Fruit fly (Drosophila melanogaster) whole organism, embryonic: ENCODE results near the gene CG42718.

Experiments
- C15 ChIP-seq: fragments of 200-800 bp; sonication (Bioruptor generic); IDR thresholded peaks from 3 replicates; pipeline ENCODE4 v1.3.6; 2022; ENCODE audit warnings: missing biosample characterization, missing genetic modification characterization
- Tbp ChIP-seq: fragments of >200 bp; optimal IDR thresholded peaks from 2 replicates; lab custom pipeline; 2018; ENCODE audit warnings: missing biosample characterization, missing genetic modification characterization
- hbn ChIP-seq: fragments of 200-800 bp; sonication (Bioruptor generic); IDR thresholded peaks from 2 replicates; pipeline ENCODE4 v1.3.6; 2022; ENCODE audit warnings: missing biosample characterization, missing genetic modification characterization; ENCODE audit not compliant: partially characterized antibody
- pan ChIP-seq, 4 experiments: fragments of >200 bp in 3 of 4; fragments of 200-800 bp in 1 of 4; sonication (Bioruptor generic) in 1 of 4; optimal IDR thresholded peaks in 3 of 4; IDR thresholded peaks in 1 of 4; 2 replicates each; pipeline versions ENCODE4 v1.3.6 to Lab custom; 2017 to 2022; ENCODE audit warnings: missing biosample characterization in 2 of 4, missing genetic modification characterization in 2 of 4, mixed read lengths in 1 of 4

DNA sequence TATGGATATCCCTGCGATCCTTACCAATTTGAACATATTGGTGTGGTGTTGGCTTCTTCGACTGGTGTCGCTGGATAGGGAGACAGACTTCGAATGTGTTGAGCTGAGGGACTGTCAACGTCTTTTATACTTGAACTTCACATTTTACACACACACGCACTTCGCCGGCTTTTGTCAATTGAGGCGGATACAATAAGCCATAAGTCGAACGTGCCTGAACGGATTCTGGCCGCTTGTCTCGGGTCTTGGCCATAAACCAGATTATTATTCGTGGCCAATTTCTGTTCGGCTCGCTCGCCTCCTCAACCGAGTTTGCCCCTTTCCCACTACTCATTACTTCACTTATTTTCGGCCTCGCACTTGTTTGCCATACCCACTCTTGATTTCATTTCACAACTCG lies 18.0 kb downstream of the CG42718 start, which contains the start of gene CG13044:
- no peak for TF ChIP-seq hbn (GFP tag; lab: Robert Waterston, UW)
- TF ChIP-seq pan (optimal IDR thresholded peaks at IDR 0.05; lab: Kevin White, UChicago), result no peak
- TF ChIP-seq pan (GFP tag; optimal IDR thresholded peaks at IDR 0.05 in 1 of 2, IDR thresholded peaks at IDR 0.05 in 1 of 2), result no peak
- TF ChIP-seq Tbp, result no peak
- no peak for TF ChIP-seq C15 (GFP tag; lab: Robert Waterston, UW)
